Worm (Caenorhabditis elegans) whole organism, early embryonic: ENCODE results near the gene H40L08.8.

Experiments
- B0310.2 ChIP-seq: sonication (generic microtip); optimal IDR thresholded peaks from 2 replicates; lab custom pipeline; 2016; ENCODE audit warnings: mild to moderate bottlenecking, missing genetic modification characterization, missing compliant biosample characterization
- F13C5.2 ChIP-seq: sonication (generic microtip); optimal IDR thresholded peaks from 2 replicates; lab custom pipeline; 2017; ENCODE audit warnings: mild to moderate bottlenecking, missing genetic modification characterization, inconsistent platforms, missing compliant biosample characterization
- ama-1 ChIP-seq: fragments of 150-350 bp; optimal IDR thresholded peaks from 2 replicates; lab custom pipeline; 2014
- ceh-36 ChIP-seq: sonication (generic microtip); optimal IDR thresholded peaks from 2 replicates; lab custom pipeline; 2016; ENCODE audit warnings: missing genetic modification characterization, inconsistent platforms, missing compliant biosample characterization
- ets-7 ChIP-seq: sonication (generic microtip); optimal IDR thresholded peaks from 2 replicates; lab custom pipeline; 2016; ENCODE audit warnings: missing genotype, missing genetic modification characterization, missing compliant biosample characterization
- flt-1 ChIP-seq: fragments of 200-800 bp; sonication (Bioruptor generic); IDR thresholded peaks from 2 replicates; pipeline ENCODE4 v1.3.6; 2022; ENCODE audit warnings: missing genetic modification characterization, missing compliant biosample characterization
- hmbx-1 ChIP-seq: sonication (generic microtip); optimal IDR thresholded peaks from 2 replicates; lab custom pipeline; 2016; ENCODE audit warnings: mild to moderate bottlenecking, missing genetic modification characterization, missing compliant biosample characterization
- hmg-4 ChIP-seq: fragments of 200-800 bp; sonication (Bioruptor generic); optimal IDR thresholded peaks from 2 replicates; lab custom pipeline; 2018; ENCODE audit warnings: mild to moderate bottlenecking, missing genetic modification characterization, missing compliant biosample characterization
- pes-1 ChIP-seq: fragments of 200-800 bp; sonication (Bioruptor generic); IDR thresholded peaks from 2 replicates; pipeline ENCODE4 v1.3.6; 2022; ENCODE audit warnings: missing genetic modification reagents, missing genetic modification characterization, missing compliant biosample characterization
- scrt-1 ChIP-seq: fragments of 200-800 bp; sonication (Bioruptor generic); IDR thresholded peaks from 2 replicates; pipeline ENCODE4 v1.3.6; 2022; ENCODE audit warnings: missing genetic modification characterization, missing compliant biosample characterization
- sea-1 ChIP-seq: fragments of 200-800 bp; sonication (Bioruptor generic); conservative IDR thresholded peaks from 2 replicates; pipeline ENCODE4 v1.3.6; 2022; ENCODE audit warnings: missing genetic modification characterization, missing compliant biosample characterization
- tbx-11 ChIP-seq: fragments of 200-800 bp; sonication (Bioruptor generic); IDR thresholded peaks from 2 replicates; pipeline ENCODE4 v1.3.6; 2022; ENCODE audit warnings: missing genetic modification characterization, missing compliant biosample characterization
- tra-4 ChIP-seq: sonication (generic microtip); optimal IDR thresholded peaks from 2 replicates; lab custom pipeline; 2017; ENCODE audit warnings: missing genetic modification characterization, missing compliant biosample characterization

DNA sequence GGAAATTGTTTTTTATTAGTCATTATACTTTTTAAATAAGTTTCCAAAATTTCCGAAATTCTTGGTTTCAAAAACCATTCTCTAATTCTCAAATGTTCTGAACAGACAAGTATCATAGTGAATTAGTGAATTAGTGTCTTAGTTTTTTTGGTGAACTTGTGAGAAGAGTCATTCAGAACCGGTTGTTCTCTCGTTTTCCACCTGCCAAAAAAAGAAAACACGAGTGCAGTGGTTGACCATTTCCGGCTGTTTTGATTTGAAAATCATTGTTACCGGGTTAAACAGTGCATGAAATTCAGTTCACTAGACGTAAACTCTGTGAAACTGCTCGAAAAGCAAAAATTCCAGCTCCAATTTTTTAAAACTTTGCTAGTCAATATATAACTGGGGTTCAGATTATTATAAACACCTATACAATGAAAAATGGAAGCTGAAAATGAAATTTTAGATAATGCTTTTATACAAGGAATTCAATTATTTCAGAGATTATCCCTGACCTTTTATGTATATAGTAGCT, 37.7 kb downstream of the H40L08.8 start:
- TF ChIP-seq ama-1: no peak
- TF ChIP-seq tra-4: no peak
- TF ChIP-seq scrt-1 (GFP tag; lab: Robert Waterston, UW): no peak
- no peak for TF ChIP-seq F13C5.2 (tag; lab: Kevin White, UChicago)
- no peak for TF ChIP-seq ceh-36 (tag; lab: Kevin White, UChicago)
- TF ChIP-seq ets-7 (tag; lab: Kevin White, UChicago): no peak
- TF ChIP-seq flt-1 (GFP tag; lab: Robert Waterston, UW): no peak
- no peak for TF ChIP-seq hmg-4 (GFP tag; lab: Kevin White, UChicago)
- no peak for TF ChIP-seq hmbx-1 (tag; lab: Kevin White, UChicago)
- TF ChIP-seq tbx-11: no peak
- TF ChIP-seq sea-1 (GFP tag; lab: Robert Waterston, UW): no peak
- no peak for TF ChIP-seq B0310.2 (tag; lab: Kevin White, UChicago)
- TF ChIP-seq pes-1 (GFP tag; lab: Robert Waterston, UW): no peak
